Fruit fly (Drosophila melanogaster) whole organism, embryonic: ENCODE results near the gene RhoGAP19D.

ENCODE experiments used
- CG6272 ChIP-seq: fragments of 200-800 bp; sonication (Bioruptor generic); IDR thresholded peaks from 2 replicates; pipeline ENCODE4 v1.3.6; 2022; ENCODE audit warnings: missing biosample characterization, missing genetic modification characterization
- CG8944 ChIP-seq: fragments of 200-800 bp; sonication (Bioruptor generic); optimal IDR thresholded peaks from 3 replicates; lab custom pipeline; 2016; ENCODE audit warnings: missing biosample characterization, missing genetic modification characterization
- Dip2 ChIP-seq: fragments of 200-800 bp; sonication (Bioruptor generic); IDR thresholded peaks from 2 replicates; pipeline ENCODE4 v1.3.6; 2022; ENCODE audit warnings: missing biosample characterization, missing genetic modification characterization
- Hey ChIP-seq: fragments of 200-800 bp; sonication (Bioruptor generic); optimal IDR thresholded peaks from 3 replicates; lab custom pipeline; 2018; ENCODE audit warnings: missing biosample characterization, mild to moderate bottlenecking, missing genetic modification characterization
- abd-A ChIP-seq: fragments of 200-800 bp; sonication (Bioruptor generic); optimal IDR thresholded peaks from 3 replicates; lab custom pipeline; 2019; ENCODE audit warnings: missing biosample characterization, mild to moderate bottlenecking, missing genetic modification characterization, moderate library complexity
- btn ChIP-seq: fragments of 200-800 bp; sonication (Bioruptor generic); optimal IDR thresholded peaks from 2 replicates; lab custom pipeline; 2016; ENCODE audit warnings: missing biosample characterization, missing genetic modification characterization
- ken ChIP-seq: fragments of 200-800 bp; sonication (Bioruptor generic); IDR thresholded peaks from 3 replicates; pipeline ENCODE4 v1.3.6; 2022; ENCODE audit warnings: missing biosample characterization, missing genetic modification characterization
- lbe ChIP-seq: fragments of 200-800 bp; sonication (Bioruptor generic); optimal IDR thresholded peaks from 2 replicates; lab custom pipeline; 2016; ENCODE audit warnings: missing biosample characterization, mild to moderate bottlenecking, missing genetic modification characterization
- lola ChIP-seq, 3 experiments: fragments of >200 bp in 2 of 3; fragments of 200-800 bp in 1 of 3; sonication (Bioruptor generic) in 1 of 3; optimal IDR thresholded peaks; 2 replicates each; lab custom pipeline; 2017 to 2019; ENCODE audit warnings: missing biosample characterization in 3 of 3, missing genetic modification characterization in 3 of 3, mild to moderate bottlenecking in 1 of 3, moderate library complexity in 1 of 3
- luna ChIP-seq: fragments of 200-800 bp; sonication (Bioruptor generic); optimal IDR thresholded peaks from 2 replicates; lab custom pipeline; 2016; ENCODE audit warnings: missing biosample characterization, missing genetic modification characterization
- peb ChIP-seq: fragments of 200-800 bp; sonication (Bioruptor generic); IDR thresholded peaks from 2 replicates; pipeline ENCODE4 v1.3.6; 2022; ENCODE audit warnings: missing biosample characterization, missing genetic modification characterization
- psq ChIP-seq: fragments of 200-800 bp; sonication (Bioruptor generic); optimal IDR thresholded peaks from 2 replicates; lab custom pipeline; 2017; ENCODE audit warnings: missing biosample characterization, missing genetic modification characterization
- slou ChIP-seq: fragments of 200-800 bp; sonication (Bioruptor generic); optimal IDR thresholded peaks from 3 replicates; lab custom pipeline; 2016; ENCODE audit warnings: missing biosample characterization, missing genetic modification characterization

DNA sequence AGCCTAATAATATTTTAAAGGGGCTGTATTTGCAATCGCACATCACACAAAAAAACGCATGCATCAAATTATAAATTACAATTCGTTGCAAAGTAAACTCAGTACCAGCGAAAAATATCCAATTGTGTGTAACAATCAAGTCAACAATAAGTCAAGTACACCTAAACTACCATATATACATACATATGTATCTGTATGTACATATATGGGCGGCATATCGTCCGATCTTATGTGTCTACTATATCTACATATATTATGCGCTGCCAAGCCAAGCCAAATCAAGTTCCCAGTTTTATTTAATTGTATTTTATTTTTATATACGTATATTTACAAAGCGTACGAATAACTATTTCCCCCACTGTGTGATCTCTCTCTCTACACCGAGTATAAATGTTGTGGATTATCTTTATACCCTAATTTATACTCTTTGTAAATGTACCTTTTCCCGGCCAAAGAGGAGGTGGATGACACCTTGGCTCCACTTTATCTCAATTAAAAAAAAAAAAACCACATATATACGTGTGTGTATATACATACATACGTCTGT is 44.0 kb downstream of the RhoGAP19D start:
- TF ChIP-seq lola (GFP tag; optimal IDR thresholded peaks at IDR 0.05; lab: Kevin White, UChicago), result no peak
- no peak for TF ChIP-seq ken (GFP tag; lab: Robert Waterston, UW)
- no peak for TF ChIP-seq luna
- TF ChIP-seq CG8944 (GFP tag; lab: Kevin White, UChicago), result no peak
- TF ChIP-seq Hey (tag; lab: Kevin White, UChicago), result no peak
- TF ChIP-seq CG6272 (GFP tag; lab: Robert Waterston, UW), result no peak
- TF ChIP-seq peb (GFP tag; lab: Robert Waterston, UW), result no peak
- no peak for TF ChIP-seq Dip2 (GFP tag; lab: Robert Waterston, UW)
- TF ChIP-seq slou (GFP tag; lab: Kevin White, UChicago), result no peak
- no peak for TF ChIP-seq btn (GFP tag; lab: Kevin White, UChicago)
- TF ChIP-seq abd-A (tag; lab: Kevin White, UChicago), result no peak
- TF ChIP-seq psq (GFP tag; lab: Kevin White, UChicago), result no peak
- TF ChIP-seq lbe, result no peak
